Worm (Caenorhabditis elegans): Measurements from ENCODE around the gene sup-10.

sup-10 gene

DNA sequence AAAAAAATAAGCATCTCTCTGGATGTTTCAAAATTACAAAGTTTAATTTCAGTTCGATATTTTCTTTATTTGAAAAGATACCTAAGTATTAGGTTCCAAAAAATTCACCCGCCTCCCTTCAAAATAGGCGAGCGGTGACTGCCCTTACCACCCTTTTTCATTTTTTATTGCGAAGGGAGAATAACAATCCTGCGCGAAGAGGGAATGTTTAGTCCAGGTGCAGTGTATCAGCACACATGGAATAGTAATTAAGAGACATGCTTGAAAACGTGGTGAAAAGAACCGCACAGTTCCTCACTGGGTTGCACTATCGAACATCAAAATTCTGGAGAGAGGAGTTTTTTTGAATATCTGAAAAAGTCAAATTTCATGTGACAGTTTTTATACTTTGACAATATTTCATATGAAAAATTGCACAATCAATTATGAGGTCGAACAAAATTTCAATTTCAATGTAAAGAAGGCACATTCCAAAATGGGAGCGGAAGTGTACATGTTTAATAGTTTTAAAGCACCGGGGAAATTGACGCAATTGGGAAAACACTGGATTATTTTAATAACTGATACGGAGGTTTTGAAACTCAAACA lies 16.3 kb downstream of the sup-10 start:
- TF ChIP-seq daf-8 (GFP tag; IDR thresholded peaks at IDR 0.05) (no peak), mdl-1 (tag; optimal IDR thresholded peaks at IDR 0.05) (peak; percentile 21 to 68), ztf-11 (tag; optimal IDR thresholded peaks at IDR 0.05) (no peak), Y105C5A.15 (GFP tag; IDR thresholded peaks at IDR 0.05) (no peak), pqm-1 (tag; optimal IDR thresholded peaks at IDR 0.05) (no peak), F37D6.2 (tag; optimal IDR thresholded peaks at IDR 0.05) (peak; percentile 95), hmg-1.1 (GFP tag; IDR thresholded peaks at IDR 0.05) (peak; percentile 99), duxl-1 (tag; optimal IDR thresholded peaks at IDR 0.05; ENCODE audit: poor library complexity) (peak; percentile 96), nhr-41 (GFP tag; IDR thresholded peaks at IDR 0.05) (peak; percentile 80), unc-39 (tag; optimal IDR thresholded peaks at IDR 0.05) (no peak), madf-5 (GFP tag; IDR thresholded peaks at IDR 0.05) (peak in 1 of 2 experiments; percentile 90; a peak in 1 of 4 replicates), zip-2 (tag; optimal IDR thresholded peaks at IDR 0.05) (peak; percentile 75), nhr-25 (tag; optimal IDR thresholded peaks at IDR 0.05; ENCODE audit: borderline replicate concordance, insufficient read depth) (no peak), nhr-28 (tag; optimal IDR thresholded peaks at IDR 0.05) (peak; percentile 22), nhr-77 (tag; optimal IDR thresholded peaks at IDR 0.05) (peak; percentile 91), nhr-11 (tag; optimal IDR thresholded peaks at IDR 0.05) (peak; percentile 56), F10B5.3 (tag; optimal IDR thresholded peaks at IDR 0.05) (peak; percentile 94), hif-1 (tag; optimal IDR thresholded peaks at IDR 0.05) (peak in 1 of 2 experiments; percentile 30), Y48G9A.11 (GFP tag; IDR thresholded peaks at IDR 0.05) (no peak), sdz-12 (GFP tag; optimal IDR thresholded peaks at IDR 0.05) (no peak), hlh-11 (tag; optimal IDR thresholded peaks at IDR 0.05) (peak; percentile 87), zfp-3 (GFP tag; conservative IDR thresholded peaks at IDR 0.05) (peak; percentile 88), mes-2 (tag; optimal IDR thresholded peaks at IDR 0.05; ENCODE audit: poor library complexity, severe bottlenecking) (peak; percentile 93), set-16 (GFP tag; IDR thresholded peaks at IDR 0.05) (no peak), F44E2.7 (GFP tag; IDR thresholded peaks at IDR 0.05) (no peak), unc-62 (GFP tag; optimal IDR thresholded peaks at IDR 0.05 in 1 of 2) (no peak), unc-62 (tag; optimal IDR thresholded peaks at IDR 0.05) (no peak), mep-1 (tag; optimal IDR thresholded peaks at IDR 0.05) (peak; percentile 91), lin-1 (GFP tag; IDR thresholded peaks at IDR 0.05) (peak; percentile 73; the same call in 1 of the 2 replicates), ZK337.2 (GFP tag; IDR thresholded peaks at IDR 0.05) (peak; percentile 76; the same call in 1 of the 2 replicates), ceh-62 (tag; optimal IDR thresholded peaks at IDR 0.05) (no peak), lsy-2 (tag; optimal IDR thresholded peaks at IDR 0.05) (peak; percentile 61 to 82), mdt-29 (GFP tag; IDR thresholded peaks at IDR 0.05) (peak; percentile 78), arid-1 (GFP tag; conservative IDR thresholded peaks at IDR 0.05) (peak; percentile 84), lin-29 (GFP tag; IDR thresholded peaks at IDR 0.05) (peak; percentile 90), zfp-2 (tag; optimal IDR thresholded peaks at IDR 0.05) (peak; percentile 51), nhr-48 (tag; optimal IDR thresholded peaks at IDR 0.05) (peak; percentile 85), egl-27 (tag; optimal IDR thresholded peaks at IDR 0.05) (no peak), nhr-6 (tag; optimal IDR thresholded peaks at IDR 0.05) (peak; percentile 23), fkh-10 (GFP tag; optimal IDR thresholded peaks at IDR 0.05) (peak; percentile 52), ZK546.5 (tag; optimal IDR thresholded peaks at IDR 0.05) (no peak), ceh-20 (GFP tag; IDR thresholded peaks at IDR 0.05) (peak; percentile 93), tag-97 (GFP tag; IDR thresholded peaks at IDR 0.05) (no peak), nhr-111 (GFP tag; optimal IDR thresholded peaks at IDR 0.05) (no peak), dmd-8 (GFP tag; IDR thresholded peaks at IDR 0.05) (no peak), dpl-1 (GFP tag; optimal IDR thresholded peaks at IDR 0.05) (peak; percentile 9), madf-9 (GFP tag; conservative IDR thresholded peaks at IDR 0.05) (peak; percentile 94), fos-1 (tag; optimal IDR thresholded peaks at IDR 0.05) (no peak), zip-11 (GFP tag; IDR thresholded peaks at IDR 0.05) (no peak), aha-1 (tag) (peak; percentile 16), vab-7 (GFP tag; IDR thresholded peaks at IDR 0.05) (peak; percentile 91)
